Fruit fly (Drosophila melanogaster): ENCODE results near the gene CG14322.

The CG14322 gene

dm6 chr3R:17712623-17713521, 65.4 kb downstream of the CG14322 start (continued):
- TF ChIP-seq crp (GFP tag; optimal IDR thresholded peaks at IDR 0.05) (peak in 1 of 2 experiments; percentile 72), Mad (GFP tag; optimal IDR thresholded peaks at IDR 0.05) (no peak), sim (GFP tag; IDR thresholded peaks at IDR 0.05) (peak; percentile 13; the same call in 1 of the 2 replicates), CG3995 (GFP tag; optimal IDR thresholded peaks at IDR 0.05) (no peak), bsh (GFP tag; optimal IDR thresholded peaks at IDR 0.05) (peak in 1 of 2 experiments; percentile 16), nom (GFP tag; optimal IDR thresholded peaks at IDR 0.05) (peak; percentile 48), ara (GFP tag; IDR thresholded peaks at IDR 0.05) (0 out of 2 replicates have a peak, but pooled peaks have one; percentile 33), sc (optimal IDR thresholded peaks at IDR 0.05) (no peak), sc (GFP tag; optimal IDR thresholded peaks at IDR 0.05) (no peak), CG2199 (GFP tag; IDR thresholded peaks at IDR 0.05) (0 out of 3 replicates have a peak, but pooled peaks have one; percentile 12), sqz (GFP tag; optimal IDR thresholded peaks at IDR 0.05) (peak; percentile 34), CG14710 (tag; optimal IDR thresholded peaks at IDR 0.05) (peak; percentile 0), CG17612 (GFP tag; IDR thresholded peaks at IDR 0.05) (no peak), CG4360 (GFP tag; IDR thresholded peaks at IDR 0.05) (peak; percentile 97), CG8388 (GFP tag; optimal IDR thresholded peaks at IDR 0.05) (no peak), CG12744 (GFP tag; optimal IDR thresholded peaks at IDR 0.05) (no peak), odd (GFP tag; optimal IDR thresholded peaks at IDR 0.05) (peak; percentile 53), Trl (optimal IDR thresholded peaks at IDR 0.05) (peak in 1 of 2 experiments; percentile 8), Trl (GFP tag; optimal IDR thresholded peaks at IDR 0.05) (no peak), CG4707 (GFP tag; optimal IDR thresholded peaks at IDR 0.05) (no peak), Dip3 (GFP tag; optimal IDR thresholded peaks at IDR 0.05) (no peak), lola (GFP tag; optimal IDR thresholded peaks at IDR 0.05) (peak in 1 of 3 experiments; percentile 2), CG17829 (tag; optimal IDR thresholded peaks at IDR 0.05) (no peak), kni (GFP tag; optimal IDR thresholded peaks at IDR 0.05) (peak; percentile 55), CG1024 (GFP tag; IDR thresholded peaks at IDR 0.05) (no peak), CG10209 (GFP tag; optimal IDR thresholded peaks at IDR 0.05) (no peak), dmrt99B (tag; optimal IDR thresholded peaks at IDR 0.05) (no peak), z (GFP tag; IDR thresholded peaks at IDR 0.05) (peak; percentile 73; the same call in 2 of the 3 replicates), Vsx1 (GFP tag; optimal IDR thresholded peaks at IDR 0.05) (peak; percentile 30), Mrtf (GFP tag; IDR thresholded peaks at IDR 0.05) (no peak), jing (GFP tag; optimal IDR thresholded peaks at IDR 0.05) (no peak)

- TF ChIP-seq CG1602 (GFP tag; optimal IDR thresholded peaks at IDR 0.05) (no peak), CG1832 (GFP tag; optimal IDR thresholded peaks at IDR 0.05) (peak; percentile 32), so (GFP tag; IDR thresholded peaks at IDR 0.05) (no peak), CG5953 (GFP tag; IDR thresholded peaks at IDR 0.05) (no peak), sisA (GFP tag; IDR thresholded peaks at IDR 0.05) (no peak), CG17385 (GFP tag; optimal IDR thresholded peaks at IDR 0.05) (peak; percentile 72), kni (GFP tag; optimal IDR thresholded peaks at IDR 0.05) (peak; percentile 65), CG12769 (tag; optimal IDR thresholded peaks at IDR 0.05) (no peak), CG33557 (GFP tag; optimal IDR thresholded peaks at IDR 0.05) (no peak), Nf-YB (GFP tag; optimal IDR thresholded peaks at IDR 0.05) (no peak), CG6254 (GFP tag; optimal IDR thresholded peaks at IDR 0.05) (no peak), CG42726 (GFP tag; IDR thresholded peaks at IDR 0.05; ENCODE audit: partially characterized antibody) (no peak), croc (GFP tag; conservative IDR thresholded peaks at IDR 0.05) (no peak), HmgD (GFP tag; optimal IDR thresholded peaks at IDR 0.05) (no peak), zfh2 (GFP tag; optimal IDR thresholded peaks at IDR 0.05) (no peak), CG4360 (GFP tag; IDR thresholded peaks at IDR 0.05) (peak; percentile 64; the same call in 1 of the 2 replicates), CG16815 (GFP tag; optimal IDR thresholded peaks at IDR 0.05) (no peak), corto (GFP tag; optimal IDR thresholded peaks at IDR 0.05) (no peak), CG9797 (GFP tag; optimal IDR thresholded peaks at IDR 0.05) (no peak), NC2β (GFP tag; optimal IDR thresholded peaks at IDR 0.05) (no peak), Sin3A (optimal IDR thresholded peaks at IDR 0.05) (no peak)
Observed at dm6 chr3R:17714370-17714769, 66.9 kb downstream of the CG14322 start.
